Worm (Caenorhabditis elegans) whole organism, L4 larva: Measurements from ENCODE around the gene Y54G2A.7.

Source experiments
- F10B5.3 ChIP-seq: sonication (generic microtip); optimal IDR thresholded peaks from 2 replicates; lab custom pipeline; 2016; ENCODE audit warnings: mild to moderate bottlenecking, missing genetic modification characterization, missing compliant biosample characterization
- F49E8.2 ChIP-seq: sonication (generic microtip); optimal IDR thresholded peaks from 2 replicates; lab custom pipeline; 2016; ENCODE audit warnings: missing compliant biosample characterization, mild to moderate bottlenecking, missing genetic modification characterization, borderline replicate concordance
- R02D3.7 ChIP-seq: fragments of 150-350 bp; sonication (generic microtip); optimal IDR thresholded peaks from 3 replicates; lab custom pipeline; 2014; ENCODE audit warnings: missing biosample characterization, missing genetic modification characterization
- Y105C5A.15 ChIP-seq: fragments of 200-800 bp; sonication (Bioruptor generic); IDR thresholded peaks from 2 replicates; pipeline ENCODE4 v1.3.6; 2022; ENCODE audit warnings: missing genetic modification characterization, missing compliant biosample characterization
- Y48G9A.11 ChIP-seq: fragments of 200-800 bp; sonication (Bioruptor generic); IDR thresholded peaks from 2 replicates; pipeline ENCODE4 v1.3.6; 2022; ENCODE audit warnings: missing genetic modification reagents, missing genetic modification characterization, missing compliant biosample characterization
- Y5F2A.4 ChIP-seq: fragments of 200-800 bp; sonication (Bioruptor generic); optimal IDR thresholded peaks from 2 replicates; lab custom pipeline; 2018; ENCODE audit warnings: mild to moderate bottlenecking, missing genetic modification characterization, missing compliant biosample characterization
- ZK546.5 ChIP-seq, 2 experiments: sonication (generic microtip); optimal IDR thresholded peaks; 2 replicates each; lab custom pipeline; 2017; ENCODE audit warnings: missing biosample characterization in 2 of 2, missing genetic modification characterization in 2 of 2
- aha-1 ChIP-seq: fragments of 150-350 bp; peaks from one replicate; lab custom pipeline; 2014; ENCODE audit warnings: missing biosample characterization, missing genetic modification characterization
- attf-4 ChIP-seq: sonication (generic microtip); optimal IDR thresholded peaks from 3 replicates; lab custom pipeline; 2017; ENCODE audit warnings: missing biosample characterization, missing genetic modification characterization
- ceh-32 ChIP-seq: sonication (generic microtip); optimal IDR thresholded peaks from 2 replicates; lab custom pipeline; 2016; ENCODE audit warnings: mild to moderate bottlenecking, missing genetic modification characterization, missing compliant biosample characterization; ENCODE audit not compliant: poor library complexity
- ceh-62 ChIP-seq: sonication (generic microtip); optimal IDR thresholded peaks from 2 replicates; lab custom pipeline; 2017; ENCODE audit warnings: missing biosample characterization, missing genetic modification characterization
- ceh-82 ChIP-seq: sonication (generic microtip); optimal IDR thresholded peaks from 2 replicates; lab custom pipeline; 2017; ENCODE audit warnings: missing biosample characterization, missing genetic modification characterization
- cey-2 ChIP-seq: sonication (generic microtip); optimal IDR thresholded peaks from 3 replicates; lab custom pipeline; 2017; ENCODE audit warnings: missing genetic modification characterization, mild to moderate bottlenecking, missing compliant biosample characterization, antibody characterized with exemption, borderline replicate concordance; ENCODE audit not compliant: insufficient read depth
- dmd-6 ChIP-seq: fragments of 200-800 bp; sonication (Bioruptor generic); IDR thresholded peaks from 2 replicates; pipeline ENCODE4 v1.3.6; 2022; ENCODE audit warnings: missing genetic modification reagents, missing genetic modification characterization, missing compliant biosample characterization
- dmd-8 ChIP-seq: fragments of 200-800 bp; sonication (Bioruptor generic); IDR thresholded peaks from 2 replicates; pipeline ENCODE4 v1.3.6; 2022; ENCODE audit warnings: missing genetic modification characterization, missing compliant biosample characterization
- dmd-9 ChIP-seq: fragments of 200-800 bp; sonication (Bioruptor generic); IDR thresholded peaks from 2 replicates; pipeline ENCODE4 v1.3.6; 2022; ENCODE audit warnings: missing genetic modification reagents, missing genetic modification characterization, missing compliant biosample characterization
- dpl-1 ChIP-seq: fragments of 150-350 bp; optimal IDR thresholded peaks from 2 replicates; lab custom pipeline; 2014; ENCODE audit warnings: missing biosample characterization, missing genetic modification reagents, missing genetic modification characterization
- dve-1 ChIP-seq: sonication (generic microtip); optimal IDR thresholded peaks from 2 replicates; lab custom pipeline; 2017; ENCODE audit warnings: antibody characterized with exemption, mild to moderate bottlenecking, missing genetic modification characterization, missing compliant biosample characterization; ENCODE audit not compliant: insufficient read depth
- egl-27 ChIP-seq: sonication (generic microtip); optimal IDR thresholded peaks from 3 replicates; lab custom pipeline; 2017; ENCODE audit warnings: missing biosample characterization, missing genetic modification reagents, missing genetic modification characterization
- fos-1 ChIP-seq: fragments of 150-350 bp; optimal IDR thresholded peaks from 2 replicates; lab custom pipeline; 2014; ENCODE audit warnings: missing biosample characterization, missing genetic modification characterization
- hif-1 ChIP-seq, 2 experiments: sonication (generic microtip); optimal IDR thresholded peaks; 2 replicates each; lab custom pipeline; 2016 to 2017; ENCODE audit warnings: missing compliant biosample characterization in 2 of 2, missing genetic modification characterization in 2 of 2, missing genetic modification reagents in 2 of 2, missing genotype in 2 of 2, mild to moderate bottlenecking in 1 of 2
- hlh-11 ChIP-seq: fragments of 200-800 bp; sonication (Bioruptor generic); optimal IDR thresholded peaks from 2 replicates; lab custom pipeline; 2018; ENCODE audit warnings: mild to moderate bottlenecking, missing genetic modification characterization, missing compliant biosample characterization
- hlh-30 ChIP-seq: sonication (generic microtip); optimal IDR thresholded peaks from 2 replicates; lab custom pipeline; 2017; ENCODE audit warnings: antibody characterized with exemption, mild to moderate bottlenecking, missing genetic modification characterization, missing compliant biosample characterization; ENCODE audit not compliant: insufficient read depth
- jun-1 ChIP-seq: fragments of 150-350 bp; optimal IDR thresholded peaks from 2 replicates; lab custom pipeline; 2014; ENCODE audit warnings: missing biosample characterization, missing genetic modification reagents, missing genetic modification characterization
- lin-15B ChIP-seq: fragments of 150-350 bp; sonication (generic microtip); optimal IDR thresholded peaks from 3 replicates; lab custom pipeline; 2014; ENCODE audit warnings: missing biosample characterization, missing genetic modification characterization
- lin-38 ChIP-seq: fragments of 200-800 bp; sonication (Bioruptor generic); IDR thresholded peaks from 2 replicates; pipeline ENCODE4 v1.3.6; 2022; ENCODE audit warnings: missing genetic modification reagents, missing genetic modification characterization, missing compliant biosample characterization
- madf-9 ChIP-seq: fragments of 200-800 bp; sonication (Bioruptor generic); conservative IDR thresholded peaks from 2 replicates; pipeline ENCODE4 v1.3.6; 2022; ENCODE audit warnings: missing genetic modification reagents, missing genetic modification characterization, missing compliant biosample characterization
- mdl-1 ChIP-seq, 2 experiments: fragments of 150-350 bp in 1 of 2; sonication (generic microtip) in 1 of 2; optimal IDR thresholded peaks; 2 replicates each; lab custom pipeline; 2014 to 2017; ENCODE audit warnings: missing biosample characterization in 2 of 2, missing genetic modification characterization in 2 of 2
- mdt-29 ChIP-seq: fragments of 200-800 bp; sonication (Bioruptor generic); IDR thresholded peaks from 2 replicates; pipeline ENCODE4 v1.3.6; 2022; ENCODE audit warnings: missing genetic modification reagents, missing genetic modification characterization, missing compliant biosample characterization
- mes-2 ChIP-seq: sonication (generic microtip); optimal IDR thresholded peaks from 2 replicates; lab custom pipeline; 2016; ENCODE audit warnings: missing genotype, mild to moderate bottlenecking, missing genetic modification characterization, missing compliant biosample characterization; ENCODE audit not compliant: poor library complexity, severe bottlenecking
- mxl-3 ChIP-seq: fragments of 200-800 bp; sonication (Bioruptor generic); optimal IDR thresholded peaks from 2 replicates; lab custom pipeline; 2018; ENCODE audit warnings: mild to moderate bottlenecking, missing genetic modification characterization, missing compliant biosample characterization
- nhr-10 ChIP-seq: fragments of 150-350 bp; optimal IDR thresholded peaks from 2 replicates; lab custom pipeline; 2014; ENCODE audit warnings: missing biosample characterization, missing genetic modification characterization
- nhr-102 ChIP-seq: sonication (generic microtip); optimal IDR thresholded peaks from 2 replicates; lab custom pipeline; 2016; ENCODE audit warnings: mild to moderate bottlenecking, missing genetic modification characterization, moderate library complexity, missing compliant biosample characterization
- nhr-11 ChIP-seq: fragments of 150-350 bp; optimal IDR thresholded peaks from 2 replicates; lab custom pipeline; 2014; ENCODE audit warnings: missing biosample characterization, missing genetic modification characterization
- nhr-111 ChIP-seq: fragments of 200-800 bp; sonication (Bioruptor generic); optimal IDR thresholded peaks from 2 replicates; lab custom pipeline; 2018; ENCODE audit warnings: mild to moderate bottlenecking, missing genetic modification characterization, missing compliant biosample characterization
- nhr-41 ChIP-seq: fragments of 200-800 bp; sonication (Bioruptor generic); IDR thresholded peaks from 2 replicates; pipeline ENCODE4 v1.3.6; 2022; ENCODE audit warnings: missing genetic modification reagents, missing genetic modification characterization, missing compliant biosample characterization
- nhr-42 ChIP-seq: fragments of 200-800 bp; sonication (Bioruptor generic); IDR thresholded peaks from 2 replicates; pipeline ENCODE4 v1.3.6; 2022; ENCODE audit warnings: missing genetic modification characterization, missing compliant biosample characterization
- nhr-6 ChIP-seq: fragments of 150-350 bp; optimal IDR thresholded peaks from 2 replicates; lab custom pipeline; 2014; ENCODE audit warnings: missing biosample characterization, missing genetic modification characterization
- nhr-76 ChIP-seq: fragments of 150-350 bp; optimal IDR thresholded peaks from 2 replicates; lab custom pipeline; 2014; ENCODE audit warnings: missing biosample characterization, missing genetic modification characterization
- nhr-77 ChIP-seq: fragments of 150-350 bp; optimal IDR thresholded peaks from 2 replicates; lab custom pipeline; 2014; ENCODE audit warnings: missing biosample characterization, missing genetic modification characterization
- pha-4 ChIP-seq, 2 experiments: fragments of 150-350 bp in 1 of 2; fragments of 200-800 bp in 1 of 2; sonication (Bioruptor generic) in 1 of 2; IDR thresholded peaks in 1 of 2; optimal IDR thresholded peaks in 1 of 2; 2 replicates each; pipeline versions ENCODE4 v1.3.6 to Lab custom; 2014 to 2022; ENCODE audit warnings: missing genetic modification characterization in 2 of 2, missing genetic modification reagents in 2 of 2, missing biosample characterization in 1 of 2, missing compliant biosample characterization in 1 of 2
- php-3 ChIP-seq: fragments of 200-800 bp; sonication (Bioruptor generic); IDR thresholded peaks from 2 replicates; pipeline ENCODE4 v1.3.6; 2022; ENCODE audit warnings: missing genetic modification reagents, missing genetic modification characterization, missing compliant biosample characterization
- rbr-2 ChIP-seq: sonication (generic microtip); optimal IDR thresholded peaks from 2 replicates; lab custom pipeline; 2016; ENCODE audit warnings: missing genotype, missing genetic modification characterization, missing compliant biosample characterization
- set-16 ChIP-seq: fragments of 200-800 bp; sonication (Bioruptor generic); IDR thresholded peaks from 2 replicates; pipeline ENCODE4 v1.3.6; 2022; ENCODE audit warnings: missing genetic modification reagents, missing genetic modification characterization, missing compliant biosample characterization
- skn-1 ChIP-seq: fragments of 150-350 bp; optimal IDR thresholded peaks from 2 replicates; lab custom pipeline; 2014; ENCODE audit warnings: missing biosample characterization, missing genetic modification characterization
- tra-1 ChIP-seq: fragments of 200-800 bp; sonication (Bioruptor generic); IDR thresholded peaks from 2 replicates; pipeline ENCODE4 v1.3.6; 2022; ENCODE audit warnings: missing genetic modification reagents, missing genetic modification characterization, missing compliant biosample characterization
- unc-130 ChIP-seq: sonication (generic microtip); optimal IDR thresholded peaks from 2 replicates; lab custom pipeline; 2016; ENCODE audit warnings: missing genetic modification reagents, missing genetic modification characterization, missing compliant biosample characterization
- unc-39 ChIP-seq: sonication (generic microtip); optimal IDR thresholded peaks from 2 replicates; lab custom pipeline; 2017; ENCODE audit warnings: missing biosample characterization, missing genetic modification characterization
- zfp-2 ChIP-seq: sonication (generic microtip); optimal IDR thresholded peaks from 2 replicates; lab custom pipeline; 2016; ENCODE audit warnings: mild to moderate bottlenecking, missing genetic modification characterization, missing compliant biosample characterization
- ztf-7 ChIP-seq: fragments of 150-350 bp; optimal IDR thresholded peaks from 2 replicates; lab custom pipeline; 2014; ENCODE audit warnings: missing biosample characterization, missing genetic modification characterization

Y54G2A.7 gene

DNA sequence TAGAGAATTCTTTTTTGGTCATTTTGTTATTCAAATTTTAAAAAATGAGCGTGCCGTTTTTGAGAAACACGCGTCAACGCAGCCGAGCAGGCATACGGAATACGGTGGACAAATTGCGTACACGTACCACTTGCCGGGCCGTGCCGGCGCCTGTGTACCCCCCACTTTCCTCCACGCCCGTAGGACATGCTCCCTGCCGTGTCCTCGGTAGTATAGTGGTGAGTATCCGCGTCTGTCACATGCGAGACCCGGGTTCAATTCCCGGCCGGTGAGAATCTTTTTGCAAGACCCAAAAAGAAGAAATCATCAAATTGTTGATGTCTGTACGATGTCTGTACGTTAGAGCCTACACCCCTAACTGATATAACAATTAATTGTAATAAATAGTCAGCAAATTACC lies 30.3 kb upstream of the Y54G2A.7 start (continued):
- TF ChIP-seq fos-1 (tag; lab: Kevin White, UChicago) (no peak), dmd-8 (GFP tag; lab: Robert Waterston, UW) (0 out of 2 replicates have a peak, but pooled peaks have one; percentile 53), ztf-7 (no peak), ceh-82 (no peak), lin-38 (GFP tag; lab: Robert Waterston, UW) (peak; percentile 58), nhr-111 (GFP tag; lab: Kevin White, UChicago) (no peak), nhr-11 (tag; lab: Kevin White, UChicago) (no peak), aha-1 (no peak), Y105C5A.15 (GFP tag; lab: Robert Waterston, UW) (0 out of 2 replicates have a peak, but pooled peaks have one; percentile 42), pha-4 (GFP tag; IDR thresholded peaks at IDR 0.05; lab: Robert Waterston, UW) (0 out of 2 replicates have a peak, but pooled peaks have one; percentile 18), pha-4 (tag; optimal IDR thresholded peaks at IDR 0.05; lab: Kevin White, UChicago) (no peak), egl-27 (no peak), mes-2 (tag; lab: Kevin White, UChicago) (peak; percentile 43), hlh-30 (tag; lab: Kevin White, UChicago) (peak; percentile 46), dpl-1 (no peak), mdl-1 (tag; optimal IDR thresholded peaks at IDR 0.05; lab: Kevin White, UChicago) (no peak), nhr-102 (tag; lab: Kevin White, UChicago) (no peak), ceh-32 (tag; lab: Kevin White, UChicago) (no peak), Y5F2A.4 (GFP tag; lab: Kevin White, UChicago) (no peak), nhr-41 (no peak), nhr-10 (tag; lab: Kevin White, UChicago) (no peak), mdt-29 (GFP tag; lab: Robert Waterston, UW) (no peak), dmd-6 (no peak), hlh-11 (tag; lab: Kevin White, UChicago) (no peak), ZK546.5 (tag; optimal IDR thresholded peaks at IDR 0.05; lab: Kevin White, UChicago) (no peak), skn-1 (no peak), nhr-76 (tag; lab: Kevin White, UChicago) (no peak), dmd-9 (GFP tag; lab: Robert Waterston, UW) (0 out of 2 replicates have a peak, but pooled peaks have one; percentile 48), madf-9 (no peak), R02D3.7 (no peak), dve-1 (no peak), attf-4 (tag; lab: Kevin White, UChicago) (no peak), rbr-2 (tag; lab: Kevin White, UChicago) (no peak), unc-130 (peak; percentile 3), zfp-2 (no peak), F10B5.3 (tag; lab: Kevin White, UChicago) (no peak), ceh-62 (tag; lab: Kevin White, UChicago) (no peak), jun-1 (tag; lab: Kevin White, UChicago) (no peak), nhr-42 (GFP tag; lab: Robert Waterston, UW) (no peak), tra-1 (GFP tag; lab: Robert Waterston, UW) (peak; percentile 67; the same call in 1 of the 2 replicates), set-16 (peak; percentile 41), cey-2 (tag; lab: Kevin White, UChicago) (no peak), mxl-3 (GFP tag; lab: Kevin White, UChicago) (peak; percentile 6), hif-1 (tag; optimal IDR thresholded peaks at IDR 0.05; lab: Kevin White, UChicago) (no peak), Y48G9A.11 (no peak), lin-15B (tag; lab: Kevin White, UChicago) (no peak), nhr-6 (no peak), F49E8.2 (tag; lab: Kevin White, UChicago) (no peak), php-3 (0 out of 2 replicates have a peak, but pooled peaks have one; percentile 25), nhr-77 (tag; lab: Kevin White, UChicago) (no peak), unc-39 (tag; lab: Kevin White, UChicago) (no peak)
